Worm (Caenorhabditis elegans): ENCODE data around the gene msp-81.

DNA sequence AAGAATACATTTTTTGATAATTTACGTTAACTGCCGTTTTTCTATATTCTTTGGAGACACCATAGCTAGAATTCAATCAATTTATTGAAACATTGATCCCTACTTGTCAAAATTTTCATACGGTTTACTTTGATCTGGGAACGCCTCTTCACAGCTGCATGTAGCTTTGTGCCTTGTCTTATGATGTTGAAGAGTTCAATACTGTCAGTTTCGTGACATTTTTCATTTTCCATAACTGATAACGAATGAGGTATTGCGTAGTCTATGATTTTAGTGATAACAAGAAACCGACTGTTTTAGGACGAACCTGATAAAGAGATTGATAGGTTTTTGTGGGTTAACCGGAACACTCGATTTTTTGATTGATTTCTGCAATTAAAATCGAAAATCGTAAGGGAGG is 34.8 kb downstream of the msp-81 start:
- TF ChIP-seq sptf-1 (tag; optimal IDR thresholded peaks at IDR 0.05) (no peak), unc-120 (tag; optimal IDR thresholded peaks at IDR 0.05; ENCODE audit: poor library complexity, severe bottlenecking) (no peak)
